Fruit fly (Drosophila melanogaster) whole organism, wandering third instar larva: ENCODE data around the gene Rbp9.

ENCODE experiments used
- Dfd ChIP-seq: fragments of >200 bp; optimal IDR thresholded peaks from 2 replicates; lab custom pipeline; 2017; ENCODE audit warnings: missing biosample characterization, missing genetic modification characterization
- h ChIP-seq: fragments of 200-800 bp; sonication (Bioruptor generic); optimal IDR thresholded peaks from 3 replicates; lab custom pipeline; 2016; ENCODE audit warnings: missing biosample characterization, mild to moderate bottlenecking, missing genetic modification characterization

DNA sequence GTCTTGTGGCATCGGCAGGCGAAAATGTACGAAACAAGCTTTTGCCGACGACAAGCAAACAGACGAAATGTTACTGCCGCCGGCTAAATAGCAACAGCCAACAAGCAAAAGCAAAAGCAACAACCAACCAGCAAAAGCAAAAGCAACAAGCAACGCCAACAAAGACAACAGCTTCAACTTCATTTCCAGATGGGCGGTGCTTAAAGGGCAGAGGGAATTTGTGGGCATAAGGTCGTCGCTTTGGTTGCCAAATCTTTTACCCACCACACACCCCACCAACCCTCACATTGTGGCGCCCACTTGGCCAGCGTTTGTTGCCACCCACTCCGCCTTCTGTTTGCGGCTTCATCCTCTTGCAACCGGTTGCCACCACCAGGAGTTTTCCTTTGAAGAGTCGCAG lies 43.6 kb upstream of the Rbp9 start:
- TF ChIP-seq h (GFP tag; lab: Kevin White, UChicago) (no peak), Dfd (GFP tag; lab: Kevin White, UChicago) (no peak)
